Fruit fly (Drosophila melanogaster) whole organism, adult: ENCODE data around the gene CG32706.

Experiments
- CG12768 ChIP-seq: fragments of 200-800 bp; sonication (Bioruptor generic); optimal IDR thresholded peaks from 2 replicates; lab custom pipeline; 2017; ENCODE audit warnings: missing biosample characterization, missing genetic modification characterization, mild to moderate bottlenecking, moderate library complexity, missing genetic modification reagents
- CG33017 ChIP-seq: fragments of 200-800 bp; sonication (Bioruptor generic); optimal IDR thresholded peaks from 2 replicates; lab custom pipeline; 2018; ENCODE audit warnings: missing biosample characterization, mild to moderate bottlenecking, missing genetic modification characterization, moderate library complexity
- CG5204 ChIP-seq: fragments of 200-800 bp; sonication (Bioruptor generic); optimal IDR thresholded peaks from 2 replicates; lab custom pipeline; 2016; ENCODE audit warnings: missing biosample characterization, missing genetic modification characterization
- CG7101 ChIP-seq: fragments of 200-800 bp; sonication (Bioruptor generic); optimal IDR thresholded peaks from 2 replicates; lab custom pipeline; 2018; ENCODE audit warnings: missing biosample characterization, mild to moderate bottlenecking, missing genetic modification characterization, moderate library complexity
- Clk ChIP-seq: fragments of 200-800 bp; sonication (Bioruptor generic); optimal IDR thresholded peaks from 2 replicates; lab custom pipeline; 2017; ENCODE audit warnings: missing biosample characterization, missing genetic modification characterization
- Mnt ChIP-seq: fragments of 200-800 bp; sonication (Bioruptor generic); optimal IDR thresholded peaks from 2 replicates; lab custom pipeline; 2016; ENCODE audit warnings: missing biosample characterization, mild to moderate bottlenecking, missing genetic modification characterization
- bab1 ChIP-seq: fragments of 200-800 bp; sonication (Bioruptor generic); optimal IDR thresholded peaks from 3 replicates; lab custom pipeline; 2019; ENCODE audit warnings: missing biosample characterization, mild to moderate bottlenecking, missing genetic modification characterization, moderate library complexity
- cic ChIP-seq: fragments of 200-800 bp; sonication (Bioruptor generic); optimal IDR thresholded peaks from 2 replicates; lab custom pipeline; 2017; ENCODE audit warnings: missing biosample characterization, mild to moderate bottlenecking, missing genetic modification characterization, moderate library complexity
- kay ChIP-seq: fragments of 200-800 bp; sonication (Bioruptor generic); peaks from one replicate; lab custom pipeline; 2016; ENCODE audit warnings: missing biosample characterization, missing genetic modification characterization, borderline replicate concordance
- pad ChIP-seq: fragments of 200-800 bp; sonication (Bioruptor generic); optimal IDR thresholded peaks from 3 replicates; lab custom pipeline; 2017; ENCODE audit warnings: missing biosample characterization, missing genetic modification characterization, mild to moderate bottlenecking, moderate library complexity, missing genetic modification reagents

DNA sequence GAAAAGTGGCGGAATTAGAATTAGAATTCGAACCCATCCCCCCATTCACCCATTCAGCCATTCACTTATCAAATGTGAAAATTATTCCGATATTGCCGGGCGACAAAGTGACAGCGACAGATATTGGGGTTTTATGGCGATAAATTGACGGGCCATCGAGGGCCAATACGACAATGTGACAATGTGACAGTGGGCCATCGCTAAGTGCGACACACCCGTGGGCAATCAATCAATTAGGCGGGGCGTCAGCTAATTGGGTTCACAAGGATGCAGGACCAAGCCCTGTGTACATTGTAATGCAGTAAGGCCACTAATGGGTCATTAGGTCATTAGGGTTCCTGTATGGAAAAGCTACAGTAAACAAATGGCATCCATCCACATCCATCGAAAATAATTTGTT, 12.9 kb upstream of the CG32706 start:
- TF ChIP-seq cic (GFP tag; lab: Kevin White, UChicago), result no peak
- TF ChIP-seq CG5204, result no peak
- TF ChIP-seq Mnt (GFP tag; lab: Kevin White, UChicago), result no peak
- TF ChIP-seq pad (GFP tag; lab: Kevin White, UChicago), result no peak
- TF ChIP-seq CG12768 (GFP tag; lab: Kevin White, UChicago), result no peak
- no peak for TF ChIP-seq kay (GFP tag; lab: Kevin White, UChicago)
- TF ChIP-seq CG33017 (tag; lab: Kevin White, UChicago), result no peak
- TF ChIP-seq CG7101 (tag; lab: Kevin White, UChicago), result no peak
- no peak for TF ChIP-seq Clk (GFP tag; lab: Kevin White, UChicago)
- TF ChIP-seq bab1 (GFP tag; lab: Kevin White, UChicago), result no peak
